Fruit fly (Drosophila melanogaster) whole organism, embryonic: ENCODE results near the gene Glut4EF.

Experiments used
- CG1024 ChIP-seq: fragments of 200-800 bp; sonication (Bioruptor generic); IDR thresholded peaks from 2 replicates; pipeline ENCODE4 v1.3.6; 2022; ENCODE audit warnings: missing biosample characterization, missing genetic modification characterization
- CG10431 ChIP-seq: fragments of 200-800 bp; sonication (Bioruptor generic); optimal IDR thresholded peaks from 3 replicates; lab custom pipeline; 2018; ENCODE audit warnings: missing biosample characterization, mild to moderate bottlenecking, missing genetic modification characterization
- CG11093 ChIP-seq: fragments of 200-800 bp; sonication (Bioruptor generic); IDR thresholded peaks from 3 replicates; pipeline ENCODE4 v1.3.6; 2022; ENCODE audit warnings: missing biosample characterization, missing genetic modification characterization
- CG13123 ChIP-seq: fragments of 200-800 bp; sonication (Bioruptor generic); optimal IDR thresholded peaks from 2 replicates; lab custom pipeline; 2016; ENCODE audit warnings: missing biosample characterization, missing genetic modification characterization
- CG13424 ChIP-seq: fragments of 200-800 bp; sonication (Bioruptor generic); optimal IDR thresholded peaks from 2 replicates; lab custom pipeline; 2019; ENCODE audit warnings: missing biosample characterization, mild to moderate bottlenecking, missing genetic modification characterization, moderate library complexity
- CG14441 ChIP-seq: fragments of 200-800 bp; sonication (Bioruptor generic); IDR thresholded peaks from 2 replicates; pipeline ENCODE4 v1.3.6; 2022; ENCODE audit warnings: missing biosample characterization, missing genetic modification characterization
- CG15269 ChIP-seq: fragments of 200-800 bp; sonication (Bioruptor generic); optimal IDR thresholded peaks from 2 replicates; lab custom pipeline; 2018; ENCODE audit warnings: missing biosample characterization, mild to moderate bottlenecking, missing genetic modification characterization, moderate library complexity
- CG1529 ChIP-seq: fragments of 200-800 bp; sonication (Bioruptor generic); optimal IDR thresholded peaks from 3 replicates; lab custom pipeline; 2018; ENCODE audit warnings: missing biosample characterization, missing genetic modification characterization
- CG17359 ChIP-seq: fragments of 200-800 bp; sonication (Bioruptor generic); optimal IDR thresholded peaks from 3 replicates; lab custom pipeline; 2018; ENCODE audit warnings: missing biosample characterization, mild to moderate bottlenecking, missing genetic modification characterization, moderate library complexity
- CG17829 ChIP-seq: fragments of 200-800 bp; optimal IDR thresholded peaks from 2 replicates; lab custom pipeline; 2019; ENCODE audit warnings: missing biosample characterization, mild to moderate bottlenecking, missing genetic modification characterization, moderate library complexity
- CG18476 ChIP-seq: fragments of 200-800 bp; sonication (Bioruptor generic); optimal IDR thresholded peaks from 2 replicates; lab custom pipeline; 2016; ENCODE audit warnings: missing biosample characterization, mild to moderate bottlenecking, missing genetic modification characterization
- CG2116 ChIP-seq: fragments of 200-800 bp; sonication (Bioruptor generic); optimal IDR thresholded peaks from 3 replicates; lab custom pipeline; 2018; ENCODE audit warnings: missing biosample characterization, mild to moderate bottlenecking, missing genetic modification characterization
- CG31365 ChIP-seq: fragments of 200-800 bp; sonication (Bioruptor generic); optimal IDR thresholded peaks from 2 replicates; lab custom pipeline; 2018; ENCODE audit warnings: missing biosample characterization, mild to moderate bottlenecking, missing genetic modification characterization
- CG31388 ChIP-seq: fragments of 200-800 bp; sonication (Bioruptor generic); optimal IDR thresholded peaks from 2 replicates; lab custom pipeline; 2016; ENCODE audit warnings: missing biosample characterization, missing genetic modification characterization
- CG33557 ChIP-seq: fragments of 200-800 bp; sonication (Bioruptor generic); optimal IDR thresholded peaks from 2 replicates; lab custom pipeline; 2019; ENCODE audit warnings: missing biosample characterization, mild to moderate bottlenecking, missing genetic modification characterization, moderate library complexity
- CG3407 ChIP-seq: fragments of 200-800 bp; sonication (Bioruptor generic); optimal IDR thresholded peaks from 2 replicates; lab custom pipeline; 2018; ENCODE audit warnings: missing biosample characterization, mild to moderate bottlenecking, missing genetic modification characterization
- CG3838 ChIP-seq: fragments of 200-800 bp; sonication (Bioruptor generic); optimal IDR thresholded peaks from 3 replicates; lab custom pipeline; 2016; ENCODE audit warnings: missing biosample characterization, missing genetic modification characterization
- CG4282 ChIP-seq: fragments of 200-800 bp; sonication (Bioruptor generic); optimal IDR thresholded peaks from 2 replicates; lab custom pipeline; 2016; ENCODE audit warnings: missing biosample characterization, missing genetic modification characterization
- CG4404 ChIP-seq: fragments of 200-800 bp; sonication (Bioruptor generic); IDR thresholded peaks from 2 replicates; pipeline ENCODE4 v1.3.6; 2022; ENCODE audit warnings: missing biosample characterization, missing genetic modification characterization
- CG4707 ChIP-seq: fragments of 200-800 bp; sonication (Bioruptor generic); optimal IDR thresholded peaks from 2 replicates; lab custom pipeline; 2018; ENCODE audit warnings: missing biosample characterization, mild to moderate bottlenecking, missing genetic modification characterization, moderate library complexity
- CG4820 ChIP-seq: fragments of 200-800 bp; sonication (Bioruptor generic); optimal IDR thresholded peaks from 3 replicates; lab custom pipeline; 2016; ENCODE audit warnings: missing biosample characterization, missing genetic modification characterization
- CG5180 ChIP-seq: fragments of 200-800 bp; sonication (Bioruptor generic); optimal IDR thresholded peaks from 3 replicates; lab custom pipeline; 2017; ENCODE audit warnings: missing biosample characterization, missing genetic modification characterization, mild to moderate bottlenecking, moderate library complexity, missing genetic modification reagents
- CG6272 ChIP-seq: fragments of 200-800 bp; sonication (Bioruptor generic); IDR thresholded peaks from 2 replicates; pipeline ENCODE4 v1.3.6; 2022; ENCODE audit warnings: missing biosample characterization, missing genetic modification characterization
- CG7357 ChIP-seq: fragments of 200-800 bp; sonication (Bioruptor generic); IDR thresholded peaks from 3 replicates; pipeline ENCODE4 v1.3.6; 2022; ENCODE audit warnings: missing biosample characterization, missing genetic modification characterization
- CG7556 ChIP-seq: fragments of 200-800 bp; sonication (Bioruptor generic); optimal IDR thresholded peaks from 2 replicates; lab custom pipeline; 2017; ENCODE audit warnings: missing biosample characterization, mild to moderate bottlenecking, missing genetic modification characterization
- CG8281 ChIP-seq: fragments of 200-800 bp; sonication (Bioruptor generic); optimal IDR thresholded peaks from 2 replicates; lab custom pipeline; 2018; ENCODE audit warnings: missing biosample characterization, mild to moderate bottlenecking, missing genetic modification characterization, moderate library complexity
- CG8924 ChIP-seq: fragments of 200-800 bp; optimal IDR thresholded peaks from 3 replicates; lab custom pipeline; 2019; ENCODE audit warnings: missing biosample characterization, mild to moderate bottlenecking, missing genetic modification characterization, moderate library complexity
- CG9215 ChIP-seq: fragments of 200-800 bp; sonication (Bioruptor generic); IDR thresholded peaks from 2 replicates; pipeline ENCODE4 v1.3.6; 2022; ENCODE audit warnings: missing biosample characterization, missing genetic modification characterization
- Chrac-16 ChIP-seq: fragments of 200-800 bp; sonication (Bioruptor generic); optimal IDR thresholded peaks from 3 replicates; lab custom pipeline; 2016; ENCODE audit warnings: missing biosample characterization, missing genetic modification characterization
- D ChIP-seq, 2 experiments: fragments of 200-800 bp in 1 of 2; fragments of >200 bp in 1 of 2; sonication (Bioruptor generic) in 1 of 2; optimal IDR thresholded peaks; 2 replicates in 1 of 2; 3 replicates in 1 of 2; lab custom pipeline; 2017; ENCODE audit warnings: mild to moderate bottlenecking in 1 of 2, missing biosample characterization in 1 of 2, missing genetic modification characterization in 1 of 2, missing genetic modification reagents in 1 of 2
- D19A ChIP-seq: fragments of 200-800 bp; optimal IDR thresholded peaks from 3 replicates; lab custom pipeline; 2019; ENCODE audit warnings: missing biosample characterization, mild to moderate bottlenecking, missing genetic modification characterization, moderate library complexity
- Hmr ChIP-seq: fragments of 200-800 bp; sonication (Bioruptor generic); optimal IDR thresholded peaks from 3 replicates; lab custom pipeline; 2017; ENCODE audit warnings: mild to moderate bottlenecking, missing biosample characterization, missing genetic modification reagents, missing genetic modification characterization
- MESR4 ChIP-seq: fragments of 200-800 bp; sonication (Bioruptor generic); optimal IDR thresholded peaks from 2 replicates; lab custom pipeline; 2018; ENCODE audit warnings: missing biosample characterization, mild to moderate bottlenecking, missing genetic modification characterization, moderate library complexity
- Mrtf ChIP-seq: fragments of 200-800 bp; sonication (Bioruptor generic); IDR thresholded peaks from 3 replicates; pipeline ENCODE4 v1.3.6; 2022; ENCODE audit warnings: missing biosample characterization, missing genetic modification characterization
- Myb ChIP-seq: fragments of 200-800 bp; sonication (Bioruptor generic); optimal IDR thresholded peaks from 2 replicates; lab custom pipeline; 2016; ENCODE audit warnings: missing biosample characterization, missing genetic modification characterization
- Trl ChIP-seq, 3 experiments: fragments of >200 bp in 2 of 3; fragments of 200-800 bp in 1 of 3; sonication (Bioruptor generic) in 1 of 3; optimal IDR thresholded peaks; 2 replicates in 1 of 3; 3 replicates in 2 of 3; lab custom pipeline; 2016 to 2017; ENCODE audit warnings: missing biosample characterization in 1 of 3, missing genetic modification characterization in 1 of 3
- al ChIP-seq: fragments of 200-800 bp; sonication (Bioruptor generic); IDR thresholded peaks from 2 replicates; pipeline ENCODE4 v1.3.6; 2022; ENCODE audit warnings: missing biosample characterization, missing genetic modification characterization
- ara ChIP-seq: fragments of 200-800 bp; sonication (Bioruptor generic); IDR thresholded peaks from 2 replicates; pipeline ENCODE4 v1.3.6; 2022; ENCODE audit warnings: missing biosample characterization, missing genetic modification characterization
- gsb ChIP-seq: fragments of 200-800 bp; sonication (Bioruptor generic); IDR thresholded peaks from 2 replicates; pipeline ENCODE4 v1.3.6; 2022; ENCODE audit warnings: missing biosample characterization, missing genetic modification characterization
- hbn ChIP-seq: fragments of 200-800 bp; sonication (Bioruptor generic); IDR thresholded peaks from 2 replicates; pipeline ENCODE4 v1.3.6; 2022; ENCODE audit warnings: missing biosample characterization, missing genetic modification characterization; ENCODE audit not compliant: partially characterized antibody
- nau ChIP-seq: fragments of 200-800 bp; sonication (Bioruptor generic); optimal IDR thresholded peaks from 3 replicates; lab custom pipeline; 2017; ENCODE audit warnings: missing biosample characterization, mild to moderate bottlenecking, missing genetic modification characterization, missing genetic modification reagents
- pan ChIP-seq, 4 experiments: fragments of >200 bp in 3 of 4; fragments of 200-800 bp in 1 of 4; sonication (Bioruptor generic) in 1 of 4; optimal IDR thresholded peaks in 3 of 4; IDR thresholded peaks in 1 of 4; 2 replicates each; pipeline versions ENCODE4 v1.3.6 to Lab custom; 2017 to 2022; ENCODE audit warnings: missing biosample characterization in 2 of 4, missing genetic modification characterization in 2 of 4, mixed read lengths in 1 of 4
- pnt ChIP-seq: fragments of 200-800 bp; sonication (Bioruptor generic); optimal IDR thresholded peaks from 3 replicates; lab custom pipeline; 2016; ENCODE audit warnings: missing biosample characterization, missing genetic modification characterization
- psq ChIP-seq: fragments of 200-800 bp; sonication (Bioruptor generic); optimal IDR thresholded peaks from 2 replicates; lab custom pipeline; 2017; ENCODE audit warnings: missing biosample characterization, missing genetic modification characterization
- sim ChIP-seq: fragments of 200-800 bp; sonication (Bioruptor generic); IDR thresholded peaks from 2 replicates; pipeline ENCODE4 v1.3.6; 2022; ENCODE audit warnings: missing biosample characterization, missing genetic modification characterization
- sisA ChIP-seq: fragments of 200-800 bp; sonication (Bioruptor generic); IDR thresholded peaks from 2 replicates; pipeline ENCODE4 v1.3.6; 2022; ENCODE audit warnings: missing biosample characterization, missing genetic modification characterization
- ssp ChIP-seq: fragments of 200-800 bp; sonication (Bioruptor generic); IDR thresholded peaks from 2 replicates; pipeline ENCODE4 v1.3.6; 2022; ENCODE audit warnings: missing biosample characterization, missing genetic modification characterization
- tgo ChIP-seq: fragments of 200-800 bp; sonication (Bioruptor generic); IDR thresholded peaks from 3 replicates; pipeline ENCODE4 v1.3.6; 2022; ENCODE audit warnings: missing biosample characterization, missing genetic modification characterization
- tin ChIP-seq: fragments of 200-800 bp; sonication (Bioruptor generic); optimal IDR thresholded peaks from 3 replicates; lab custom pipeline; 2016; ENCODE audit warnings: missing biosample characterization, missing genetic modification characterization
- zfh2 ChIP-seq: fragments of 200-800 bp; sonication (Bioruptor generic); optimal IDR thresholded peaks from 2 replicates; lab custom pipeline; 2016; ENCODE audit warnings: missing biosample characterization, missing genetic modification characterization

Glut4EF gene

dm6 chr3R:9938495-9938894, 64.0 kb downstream of the Glut4EF start (continued):
- TF ChIP-seq Mrtf (no peak), CG9215 (GFP tag; lab: Robert Waterston, UW) (no peak), gsb (no peak), Hmr (GFP tag; lab: Kevin White, UChicago) (peak; percentile 23), ara (no peak), CG3407 (no peak), ssp (no peak), CG18476 (GFP tag; lab: Kevin White, UChicago) (no peak), nau (GFP tag; lab: Kevin White, UChicago) (no peak), CG3838 (GFP tag; lab: Kevin White, UChicago) (no peak), hbn (no peak), tgo (GFP tag; lab: Robert Waterston, UW) (peak; percentile 53), CG4707 (no peak), CG17359 (peak; percentile 26), CG17829 (no peak), CG11093 (no peak), CG13424 (tag; lab: Kevin White, UChicago) (peak; percentile 34), CG31365 (tag; lab: Kevin White, UChicago) (no peak), CG5180 (GFP tag; lab: Kevin White, UChicago) (no peak), sisA (GFP tag; lab: Robert Waterston, UW) (peak; percentile 53), CG31388 (GFP tag; lab: Kevin White, UChicago) (no peak), D19A (tag; lab: Kevin White, UChicago) (no peak), CG8924 (tag; lab: Kevin White, UChicago) (no peak), CG13123 (GFP tag; lab: Kevin White, UChicago) (no peak), CG15269 (peak; percentile 43), CG6272 (GFP tag; lab: Robert Waterston, UW) (no peak), CG4820 (GFP tag; lab: Kevin White, UChicago) (no peak), tin (GFP tag; lab: Kevin White, UChicago) (peak; percentile 3), pan (optimal IDR thresholded peaks at IDR 0.05; lab: Kevin White, UChicago) (no peak), pan (GFP tag; optimal IDR thresholded peaks at IDR 0.05 in 1 of 2, IDR thresholded peaks at IDR 0.05 in 1 of 2) (peak in 1 of 2 experiments; percentile 32), CG1024 (GFP tag; lab: Robert Waterston, UW) (no peak), CG4282 (GFP tag; lab: Kevin White, UChicago) (no peak), CG1529 (GFP tag; lab: Kevin White, UChicago) (no peak), MESR4 (GFP tag; lab: Kevin White, UChicago) (no peak), CG33557 (no peak), Trl (optimal IDR thresholded peaks at IDR 0.05; lab: Kevin White, UChicago) (no peak), Trl (GFP tag; optimal IDR thresholded peaks at IDR 0.05; lab: Kevin White, UChicago) (no peak), sim (GFP tag; lab: Robert Waterston, UW) (no peak), pnt (GFP tag; lab: Kevin White, UChicago) (no peak), CG4404 (GFP tag; lab: Robert Waterston, UW) (no peak), Myb (no peak), CG8281 (no peak), zfh2 (GFP tag; lab: Kevin White, UChicago) (no peak), CG2116 (no peak), CG14441 (GFP tag; lab: Robert Waterston, UW) (0 out of 2 replicates have a peak, but pooled peaks have one; percentile 44), CG10431 (no peak), Chrac-16 (GFP tag; lab: Kevin White, UChicago) (no peak), CG7357 (GFP tag; lab: Robert Waterston, UW) (no peak), al (GFP tag; lab: Robert Waterston, UW) (no peak), CG7556 (no peak), D (optimal IDR thresholded peaks at IDR 0.05; lab: Kevin White, UChicago) (no peak), D (GFP tag; optimal IDR thresholded peaks at IDR 0.05; lab: Kevin White, UChicago) (no peak), psq (no peak)
